Worm (Caenorhabditis elegans): ENCODE data around the gene tex-2.
"Not testable (repeated sequence)": the region's sequence is repeated elsewhere in the genome, so short reads cannot be mapped to it uniquely, and the experiment has no call there.

Gene tex-2

ce11 chrII:5880677-5881076, 7.3 kb upstream of the tex-2 start:
- TF ChIP-seq nhr-28 (tag; optimal IDR thresholded peaks at IDR 0.05) (peak; percentile 30), hlh-30 (tag; optimal IDR thresholded peaks at IDR 0.05; ENCODE audit: insufficient read depth) (peak; percentile 24), zag-1 (tag; optimal IDR thresholded peaks at IDR 0.05) (no peak)

ce11 chrII:5876511-5876910, 3.1 kb upstream of the tex-2 start, which contains the start of gene F55C12.2:
Gene F55C12.2, plus strand, starts transcription at chrII:5876811.
- not testable (repeated sequence) for TF ChIP-seq cey-2 (tag; optimal IDR thresholded peaks at IDR 0.05; ENCODE audit: borderline replicate concordance, insufficient read depth); tag-97 (GFP tag; IDR thresholded peaks at IDR 0.05); nhr-6 (tag; optimal IDR thresholded peaks at IDR 0.05)

ce11 chrII:5876053-5876452, 2.6 kb upstream of the tex-2 start, which contains the start of gene F55C12.6:
Gene F55C12.6, minus strand, starts transcription at chrII:5876153.
- TF ChIP-seq nhr-77 (tag; optimal IDR thresholded peaks at IDR 0.05) (no peak), daf-19 (GFP tag; conservative IDR thresholded peaks at IDR 0.05) (no peak), daf-16 (GFP tag; optimal IDR thresholded peaks at IDR 0.05) (no peak), daf-16 (tag; optimal IDR thresholded peaks at IDR 0.05) (peak; percentile 52), ztf-7 (tag; optimal IDR thresholded peaks at IDR 0.05) (no peak), nhr-6 (tag; optimal IDR thresholded peaks at IDR 0.05) (no peak), tag-97 (GFP tag; IDR thresholded peaks at IDR 0.05) (no peak)

ce11 chrII:5874130-5874529, 716 bp upstream of the tex-2 start:
- no peak for TF ChIP-seq spr-1 (tag; optimal IDR thresholded peaks at IDR 0.05)
- no peak for TF ChIP-seq cey-2 (tag; optimal IDR thresholded peaks at IDR 0.05; ENCODE audit: borderline replicate concordance, insufficient read depth)
- no peak for TF ChIP-seq nhr-48 (tag; optimal IDR thresholded peaks at IDR 0.05)
- no peak for TF ChIP-seq dmd-8 (GFP tag; IDR thresholded peaks at IDR 0.05)
- no peak for TF ChIP-seq fkh-10 (GFP tag; optimal IDR thresholded peaks at IDR 0.05)
- no peak for TF ChIP-seq Y75B8A.6 (GFP tag; IDR thresholded peaks at IDR 0.05)
- no peak for TF ChIP-seq unc-130 (GFP tag; optimal IDR thresholded peaks at IDR 0.05)
- TF ChIP-seq nhr-102 (tag; optimal IDR thresholded peaks at IDR 0.05): no peak
- no peak for TF ChIP-seq madf-9 (GFP tag; conservative IDR thresholded peaks at IDR 0.05)
- TF ChIP-seq lsy-2 (tag; optimal IDR thresholded peaks at IDR 0.05): peak in 1 of 2 experiments; percentile 11
- no peak for TF ChIP-seq madf-5 (GFP tag; IDR thresholded peaks at IDR 0.05)
- TF ChIP-seq ceh-32 (tag; optimal IDR thresholded peaks at IDR 0.05; ENCODE audit: poor library complexity): no peak
- peak; percentile 75 for TF ChIP-seq aha-1 (tag)
- no peak for TF ChIP-seq nhr-25 (tag; optimal IDR thresholded peaks at IDR 0.05; ENCODE audit: borderline replicate concordance, insufficient read depth)
- no peak for TF ChIP-seq Y5F2A.4 (GFP tag; optimal IDR thresholded peaks at IDR 0.05)
- no peak for TF ChIP-seq pha-4 (GFP tag; IDR thresholded peaks at IDR 0.05)
- peak; percentile 4 for TF ChIP-seq pha-4 (tag; optimal IDR thresholded peaks at IDR 0.05)
- TF ChIP-seq nhr-6 (tag; optimal IDR thresholded peaks at IDR 0.05): no peak
- TF ChIP-seq zfp-2 (tag; optimal IDR thresholded peaks at IDR 0.05): no peak
- TF ChIP-seq daf-8 (GFP tag; IDR thresholded peaks at IDR 0.05): no peak
- TF ChIP-seq F44E2.7 (GFP tag; IDR thresholded peaks at IDR 0.05): no peak
- no peak for TF ChIP-seq nhr-42 (GFP tag; IDR thresholded peaks at IDR 0.05)
- no peak for TF ChIP-seq daf-16 (GFP tag; optimal IDR thresholded peaks at IDR 0.05)
- peak; percentile 49 for TF ChIP-seq daf-16 (tag; optimal IDR thresholded peaks at IDR 0.05)
- TF ChIP-seq zfp-3 (GFP tag; conservative IDR thresholded peaks at IDR 0.05): no peak
- TF ChIP-seq pqm-1 (tag; optimal IDR thresholded peaks at IDR 0.05): no peak
- no peak for TF ChIP-seq lir-3 (tag; optimal IDR thresholded peaks at IDR 0.05)
- TF ChIP-seq daf-19 (GFP tag; conservative IDR thresholded peaks at IDR 0.05): no peak
- TF ChIP-seq mxl-3 (GFP tag; optimal IDR thresholded peaks at IDR 0.05): no peak
- TF ChIP-seq attf-4 (tag; optimal IDR thresholded peaks at IDR 0.05): no peak
- TF ChIP-seq egl-43 (GFP tag; IDR thresholded peaks at IDR 0.05): no peak
- TF ChIP-seq nhr-111 (GFP tag; optimal IDR thresholded peaks at IDR 0.05): no peak
- no peak for TF ChIP-seq D1046.2 (GFP tag; IDR thresholded peaks at IDR 0.05)
- TF ChIP-seq nhr-41 (GFP tag; IDR thresholded peaks at IDR 0.05): no peak
- no peak for TF ChIP-seq F10B5.3 (tag; optimal IDR thresholded peaks at IDR 0.05)
- TF ChIP-seq mxl-2 (GFP tag; conservative IDR thresholded peaks at IDR 0.05): no peak
- no peak for TF ChIP-seq saeg-2 (GFP tag; IDR thresholded peaks at IDR 0.05)
- TF ChIP-seq lin-13 (GFP tag; optimal IDR thresholded peaks at IDR 0.05): no peak
- peak in 1 of 2 experiments; percentile 28 for TF ChIP-seq mdl-1 (tag; optimal IDR thresholded peaks at IDR 0.05)

Measured in whole organism, L4 larva.